Worm (Caenorhabditis elegans) whole organism, L4 larva: ENCODE results near the gene ttr-57.
A peak's percentile ranks its signal among the peaks of the same experiment; 100 is the strongest.

ENCODE experiments used
- D1046.2 ChIP-seq: fragments of 200-800 bp; sonication (Bioruptor generic); IDR thresholded peaks from 2 replicates; pipeline ENCODE4 v1.3.6; 2022; ENCODE audit warnings: missing genetic modification characterization, missing compliant biosample characterization
- F37D6.2 ChIP-seq: sonication (generic microtip); optimal IDR thresholded peaks from 2 replicates; lab custom pipeline; 2016; ENCODE audit warnings: mild to moderate bottlenecking, missing genetic modification characterization, missing compliant biosample characterization
- F44E2.7 ChIP-seq: fragments of 200-800 bp; sonication (Bioruptor generic); IDR thresholded peaks from 2 replicates; pipeline ENCODE4 v2.1.2; 2022; ENCODE audit warnings: missing genetic modification characterization, missing compliant biosample characterization
- F49E8.2 ChIP-seq: sonication (generic microtip); optimal IDR thresholded peaks from 2 replicates; lab custom pipeline; 2016; ENCODE audit warnings: missing compliant biosample characterization, mild to moderate bottlenecking, missing genetic modification characterization, borderline replicate concordance
- R02D3.7 ChIP-seq: fragments of 150-350 bp; sonication (generic microtip); optimal IDR thresholded peaks from 3 replicates; lab custom pipeline; 2014; ENCODE audit warnings: missing biosample characterization, missing genetic modification characterization
- T26A8.4 ChIP-seq: fragments of 200-800 bp; sonication (Bioruptor generic); IDR thresholded peaks from 2 replicates; pipeline ENCODE4 v1.3.6; 2022; ENCODE audit warnings: missing genetic modification characterization, missing compliant biosample characterization
- Y75B8A.6 ChIP-seq: fragments of 200-800 bp; sonication (Bioruptor generic); IDR thresholded peaks from 2 replicates; pipeline ENCODE4 v1.3.6; 2022; ENCODE audit warnings: missing genetic modification reagents, missing genetic modification characterization, missing compliant biosample characterization
- ZK337.2 ChIP-seq: fragments of 200-800 bp; sonication (Bioruptor generic); IDR thresholded peaks from 2 replicates; pipeline ENCODE4 v1.3.6; 2022; ENCODE audit warnings: missing genetic modification reagents, missing genetic modification characterization, missing compliant biosample characterization
- arid-1 ChIP-seq: fragments of 200-800 bp; sonication (Bioruptor generic); conservative IDR thresholded peaks from 2 replicates; pipeline ENCODE4 v1.3.6; 2022; ENCODE audit warnings: missing genetic modification reagents, missing genetic modification characterization, missing compliant biosample characterization
- ceh-20 ChIP-seq: fragments of 200-800 bp; sonication (Bioruptor generic); IDR thresholded peaks from 2 replicates; pipeline ENCODE4 v1.3.6; 2022; ENCODE audit warnings: missing genetic modification reagents, missing genetic modification characterization, missing compliant biosample characterization
- ceh-28 ChIP-seq: fragments of 150-350 bp; optimal IDR thresholded peaks from 2 replicates; lab custom pipeline; 2014; ENCODE audit warnings: missing biosample characterization, missing genetic modification reagents, missing genetic modification characterization
- ceh-32 ChIP-seq: sonication (generic microtip); optimal IDR thresholded peaks from 2 replicates; lab custom pipeline; 2016; ENCODE audit warnings: mild to moderate bottlenecking, missing genetic modification characterization, missing compliant biosample characterization; ENCODE audit not compliant: poor library complexity
- ceh-62 ChIP-seq: sonication (generic microtip); optimal IDR thresholded peaks from 2 replicates; lab custom pipeline; 2017; ENCODE audit warnings: missing biosample characterization, missing genetic modification characterization
- ces-1 ChIP-seq: fragments of 150-350 bp; sonication (generic microtip); optimal IDR thresholded peaks from 4 replicates; lab custom pipeline; 2014; ENCODE audit warnings: missing biosample characterization, missing genetic modification reagents, missing genetic modification characterization
- daf-16 ChIP-seq, 3 experiments: sonication (generic microtip); optimal IDR thresholded peaks; 2 replicates each; lab custom pipeline; 2016 to 2017; ENCODE audit warnings: missing genetic modification characterization in 3 of 3, missing genetic modification reagents in 3 of 3, mild to moderate bottlenecking in 2 of 3, missing compliant biosample characterization in 2 of 3, missing biosample characterization in 1 of 3, moderate library complexity in 1 of 3
- daf-19 ChIP-seq: fragments of 200-800 bp; sonication (Bioruptor generic); conservative IDR thresholded peaks from 2 replicates; pipeline ENCODE4 v1.3.6; 2022; ENCODE audit warnings: missing genetic modification characterization, missing compliant biosample characterization
- daf-8 ChIP-seq: fragments of 200-800 bp; sonication (Bioruptor generic); IDR thresholded peaks from 2 replicates; pipeline ENCODE4 v1.3.6; 2022; ENCODE audit warnings: missing genetic modification characterization, missing compliant biosample characterization
- dmd-6 ChIP-seq: fragments of 200-800 bp; sonication (Bioruptor generic); IDR thresholded peaks from 2 replicates; pipeline ENCODE4 v1.3.6; 2022; ENCODE audit warnings: missing genetic modification reagents, missing genetic modification characterization, missing compliant biosample characterization
- dmd-8 ChIP-seq: fragments of 200-800 bp; sonication (Bioruptor generic); IDR thresholded peaks from 2 replicates; pipeline ENCODE4 v1.3.6; 2022; ENCODE audit warnings: missing genetic modification characterization, missing compliant biosample characterization
- dmd-9 ChIP-seq: fragments of 200-800 bp; sonication (Bioruptor generic); IDR thresholded peaks from 2 replicates; pipeline ENCODE4 v1.3.6; 2022; ENCODE audit warnings: missing genetic modification reagents, missing genetic modification characterization, missing compliant biosample characterization
- dpl-1 ChIP-seq: fragments of 150-350 bp; optimal IDR thresholded peaks from 2 replicates; lab custom pipeline; 2014; ENCODE audit warnings: missing biosample characterization, missing genetic modification reagents, missing genetic modification characterization
- duxl-1 ChIP-seq: sonication (generic microtip); optimal IDR thresholded peaks from 2 replicates; lab custom pipeline; 2016; ENCODE audit warnings: mild to moderate bottlenecking, missing genetic modification characterization, moderate library complexity, missing compliant biosample characterization; ENCODE audit not compliant: poor library complexity
- dve-1 ChIP-seq: sonication (generic microtip); optimal IDR thresholded peaks from 2 replicates; lab custom pipeline; 2017; ENCODE audit warnings: antibody characterized with exemption, mild to moderate bottlenecking, missing genetic modification characterization, missing compliant biosample characterization; ENCODE audit not compliant: insufficient read depth
- fkh-10 ChIP-seq: fragments of 150-350 bp; optimal IDR thresholded peaks from 2 replicates; lab custom pipeline; 2014; ENCODE audit warnings: missing biosample characterization, missing genetic modification reagents, missing genetic modification characterization
- hif-1 ChIP-seq, 2 experiments: sonication (generic microtip); optimal IDR thresholded peaks; 2 replicates each; lab custom pipeline; 2016 to 2017; ENCODE audit warnings: missing compliant biosample characterization in 2 of 2, missing genetic modification characterization in 2 of 2, missing genetic modification reagents in 2 of 2, missing genotype in 2 of 2, mild to moderate bottlenecking in 1 of 2
- hlh-11 ChIP-seq: fragments of 200-800 bp; sonication (Bioruptor generic); optimal IDR thresholded peaks from 2 replicates; lab custom pipeline; 2018; ENCODE audit warnings: mild to moderate bottlenecking, missing genetic modification characterization, missing compliant biosample characterization
- hmg-1.1 ChIP-seq: fragments of 200-800 bp; sonication (Bioruptor generic); IDR thresholded peaks from 2 replicates; pipeline ENCODE4 v1.3.6; 2022; ENCODE audit warnings: missing genetic modification reagents, missing genetic modification characterization, missing compliant biosample characterization
- jun-1 ChIP-seq: fragments of 150-350 bp; optimal IDR thresholded peaks from 2 replicates; lab custom pipeline; 2014; ENCODE audit warnings: missing biosample characterization, missing genetic modification reagents, missing genetic modification characterization
- lin-1 ChIP-seq: fragments of 200-800 bp; sonication (Bioruptor generic); IDR thresholded peaks from 2 replicates; pipeline ENCODE4 v1.3.6; 2022; ENCODE audit warnings: missing genetic modification reagents, missing genetic modification characterization, missing compliant biosample characterization
- lin-13 ChIP-seq: fragments of 150-350 bp; optimal IDR thresholded peaks from 2 replicates; lab custom pipeline; 2014; ENCODE audit warnings: missing biosample characterization, missing genetic modification reagents, missing genetic modification characterization
- madf-5 ChIP-seq, 2 experiments: fragments of 200-800 bp; sonication (Bioruptor generic); IDR thresholded peaks; 2 replicates each; pipeline ENCODE4 v1.3.6; 2022; ENCODE audit warnings: missing compliant biosample characterization in 2 of 2, missing genetic modification characterization in 2 of 2
- madf-9 ChIP-seq: fragments of 200-800 bp; sonication (Bioruptor generic); conservative IDR thresholded peaks from 2 replicates; pipeline ENCODE4 v1.3.6; 2022; ENCODE audit warnings: missing genetic modification reagents, missing genetic modification characterization, missing compliant biosample characterization
- mdl-1 ChIP-seq, 2 experiments: fragments of 150-350 bp in 1 of 2; sonication (generic microtip) in 1 of 2; optimal IDR thresholded peaks; 2 replicates each; lab custom pipeline; 2014 to 2017; ENCODE audit warnings: missing biosample characterization in 2 of 2, missing genetic modification characterization in 2 of 2
- mxl-3 ChIP-seq: fragments of 200-800 bp; sonication (Bioruptor generic); optimal IDR thresholded peaks from 2 replicates; lab custom pipeline; 2018; ENCODE audit warnings: mild to moderate bottlenecking, missing genetic modification characterization, missing compliant biosample characterization
- nhr-102 ChIP-seq: sonication (generic microtip); optimal IDR thresholded peaks from 2 replicates; lab custom pipeline; 2016; ENCODE audit warnings: mild to moderate bottlenecking, missing genetic modification characterization, moderate library complexity, missing compliant biosample characterization
- nhr-111 ChIP-seq: fragments of 200-800 bp; sonication (Bioruptor generic); optimal IDR thresholded peaks from 2 replicates; lab custom pipeline; 2018; ENCODE audit warnings: mild to moderate bottlenecking, missing genetic modification characterization, missing compliant biosample characterization
- nhr-25 ChIP-seq: sonication (generic microtip); optimal IDR thresholded peaks from 2 replicates; lab custom pipeline; 2017; ENCODE audit warnings: missing genetic modification characterization, mild to moderate bottlenecking, missing compliant biosample characterization, antibody characterized with exemption, moderate library complexity, borderline replicate concordance; ENCODE audit not compliant: insufficient read depth
- nhr-28 ChIP-seq: fragments of 150-350 bp; optimal IDR thresholded peaks from 2 replicates; lab custom pipeline; 2014; ENCODE audit warnings: missing biosample characterization, missing genetic modification characterization
- nhr-48 ChIP-seq: sonication (generic microtip); optimal IDR thresholded peaks from 2 replicates; lab custom pipeline; 2016; ENCODE audit warnings: mild to moderate bottlenecking, missing genetic modification characterization, missing compliant biosample characterization
- nhr-6 ChIP-seq: fragments of 150-350 bp; optimal IDR thresholded peaks from 2 replicates; lab custom pipeline; 2014; ENCODE audit warnings: missing biosample characterization, missing genetic modification characterization
- nhr-77 ChIP-seq: fragments of 150-350 bp; optimal IDR thresholded peaks from 2 replicates; lab custom pipeline; 2014; ENCODE audit warnings: missing biosample characterization, missing genetic modification characterization
- php-3 ChIP-seq: fragments of 200-800 bp; sonication (Bioruptor generic); IDR thresholded peaks from 2 replicates; pipeline ENCODE4 v1.3.6; 2022; ENCODE audit warnings: missing genetic modification reagents, missing genetic modification characterization, missing compliant biosample characterization
- pqm-1 ChIP-seq: sonication (generic microtip); optimal IDR thresholded peaks from 2 replicates; lab custom pipeline; 2017; ENCODE audit warnings: missing biosample characterization, missing genetic modification characterization
- rbr-2 ChIP-seq: sonication (generic microtip); optimal IDR thresholded peaks from 2 replicates; lab custom pipeline; 2016; ENCODE audit warnings: missing genotype, missing genetic modification characterization, missing compliant biosample characterization
- spr-3 ChIP-seq: fragments of 200-800 bp; sonication (Bioruptor generic); optimal IDR thresholded peaks from 2 replicates; lab custom pipeline; 2018; ENCODE audit warnings: mild to moderate bottlenecking, missing genetic modification characterization, missing compliant biosample characterization
- unc-39 ChIP-seq: sonication (generic microtip); optimal IDR thresholded peaks from 2 replicates; lab custom pipeline; 2017; ENCODE audit warnings: missing biosample characterization, missing genetic modification characterization
- vab-7 ChIP-seq: fragments of 200-800 bp; sonication (Bioruptor generic); IDR thresholded peaks from 2 replicates; pipeline ENCODE4 v1.3.6; 2022; ENCODE audit warnings: missing genetic modification reagents, missing genetic modification characterization, missing compliant biosample characterization
- zfp-2 ChIP-seq: sonication (generic microtip); optimal IDR thresholded peaks from 2 replicates; lab custom pipeline; 2016; ENCODE audit warnings: mild to moderate bottlenecking, missing genetic modification characterization, missing compliant biosample characterization
- zfp-3 ChIP-seq: fragments of 200-800 bp; sonication (Bioruptor generic); conservative IDR thresholded peaks from 2 replicates; pipeline ENCODE4 v1.3.6; 2022; ENCODE audit warnings: missing genetic modification reagents, missing genetic modification characterization, missing compliant biosample characterization

ttr-57 gene

ce11 chrV:20580511-20581040 is 24.3 kb upstream of the ttr-57 start, which contains the start of gene F26F2.7:
TSS of gene F26F2.7 (plus strand) at chrV:20580990.
- TF ChIP-seq madf-5 (GFP tag; IDR thresholded peaks at IDR 0.05; lab: Robert Waterston, UW) (no peak), lin-1 (GFP tag; lab: Robert Waterston, UW) (peak; percentile 65; the same call in 1 of the 2 replicates), T26A8.4 (GFP tag; lab: Robert Waterston, UW) (peak; percentile 70; the same call in 1 of the 2 replicates), F49E8.2 (tag; lab: Kevin White, UChicago) (peak; percentile 94), hif-1 (tag; optimal IDR thresholded peaks at IDR 0.05; lab: Kevin White, UChicago) (peak in 1 of 2 experiments; percentile 66), nhr-48 (tag; lab: Kevin White, UChicago) (peak; percentile 56), ceh-32 (tag; lab: Kevin White, UChicago) (no peak), daf-16 (GFP tag; optimal IDR thresholded peaks at IDR 0.05; lab: Kevin White, UChicago) (peak; percentile 17 to 37), daf-16 (tag; optimal IDR thresholded peaks at IDR 0.05; lab: Kevin White, UChicago) (no peak), nhr-6 (tag; lab: Kevin White, UChicago) (peak; percentile 21), dmd-6 (GFP tag; lab: Robert Waterston, UW) (peak; percentile 83), nhr-77 (tag; lab: Kevin White, UChicago) (peak; percentile 72), zfp-2 (tag; lab: Kevin White, UChicago) (no peak), F44E2.7 (GFP tag; lab: Robert Waterston, UW) (0 out of 2 replicates have a peak, but pooled peaks have one; percentile 47), dmd-8 (GFP tag; lab: Robert Waterston, UW) (no peak), nhr-28 (peak; percentile 67), php-3 (peak; percentile 92; the same call in 1 of the 2 replicates), dpl-1 (GFP tag; lab: Kevin White, UChicago) (peak; percentile 79), arid-1 (GFP tag; lab: Robert Waterston, UW) (peak; percentile 64), dve-1 (tag; lab: Kevin White, UChicago) (peak; percentile 97), unc-39 (tag; lab: Kevin White, UChicago) (no peak), ces-1 (GFP tag; lab: Kevin White, UChicago) (no peak), daf-19 (GFP tag; lab: Robert Waterston, UW) (no peak), dmd-9 (peak; percentile 70; the same call in 1 of the 2 replicates), vab-7 (GFP tag; lab: Robert Waterston, UW) (no peak), mxl-3 (peak; percentile 47), mdl-1 (tag; optimal IDR thresholded peaks at IDR 0.05; lab: Kevin White, UChicago) (peak; percentile 19 to 81), ceh-20 (GFP tag; lab: Robert Waterston, UW) (peak; percentile 94), ceh-28 (tag; lab: Kevin White, UChicago) (no peak), spr-3 (peak; percentile 74), R02D3.7 (tag; lab: Kevin White, UChicago) (no peak), rbr-2 (peak; percentile 84), zfp-3 (GFP tag; lab: Robert Waterston, UW) (no peak), pqm-1 (tag; lab: Kevin White, UChicago) (peak; percentile 25), D1046.2 (GFP tag; lab: Robert Waterston, UW) (no peak), jun-1 (tag; lab: Kevin White, UChicago) (no peak), lin-13 (peak; percentile 68), nhr-111 (no peak), duxl-1 (tag; lab: Kevin White, UChicago) (peak; percentile 80), daf-8 (GFP tag; lab: Robert Waterston, UW) (no peak), nhr-102 (tag; lab: Kevin White, UChicago) (peak; percentile 79), ZK337.2 (GFP tag; lab: Robert Waterston, UW) (no peak), hlh-11 (peak; percentile 95), hmg-1.1 (GFP tag; lab: Robert Waterston, UW) (peak; percentile 84), F37D6.2 (tag; lab: Kevin White, UChicago) (peak; percentile 63), fkh-10 (GFP tag; lab: Kevin White, UChicago) (peak; percentile 17), madf-9 (GFP tag; lab: Robert Waterston, UW) (peak; percentile 39; the same call in 1 of the 2 replicates), Y75B8A.6 (GFP tag; lab: Robert Waterston, UW) (no peak), nhr-25 (no peak), ceh-62 (no peak)
